Worm (Caenorhabditis elegans) whole organism, mixed stage, embryonic: ENCODE data around the gene str-124.

Source experiments
- M03D4.4 ChIP-seq: sonication (generic microtip); optimal IDR thresholded peaks from 2 replicates; lab custom pipeline; 2017; ENCODE audit warnings: mild to moderate bottlenecking, missing genetic modification characterization, missing compliant biosample characterization
- bed-3 ChIP-seq: fragments of 200-800 bp; sonication (Bioruptor generic); optimal IDR thresholded peaks from 3 replicates; lab custom pipeline; 2018; ENCODE audit warnings: mild to moderate bottlenecking, missing genetic modification characterization, moderate library complexity, missing compliant biosample characterization
- ceh-39 ChIP-seq: fragments of 150-350 bp; optimal IDR thresholded peaks from 2 replicates; lab custom pipeline; 2014; ENCODE audit warnings: missing biosample characterization, missing genetic modification characterization
- ceh-43 ChIP-seq: fragments of 200-800 bp; sonication (Bioruptor generic); optimal IDR thresholded peaks from 2 replicates; lab custom pipeline; 2018; ENCODE audit warnings: mild to moderate bottlenecking, missing genetic modification characterization, moderate library complexity, missing compliant biosample characterization
- ceh-83 ChIP-seq: fragments of 200-800 bp; sonication (Bioruptor generic); optimal IDR thresholded peaks from 2 replicates; lab custom pipeline; 2018; ENCODE audit warnings: mild to moderate bottlenecking, missing genetic modification characterization, missing compliant biosample characterization
- cnd-1 ChIP-seq: fragments of 200-800 bp; sonication (Bioruptor generic); optimal IDR thresholded peaks from 2 replicates; lab custom pipeline; 2018; ENCODE audit warnings: mild to moderate bottlenecking, missing genetic modification characterization, missing compliant biosample characterization
- drap-1 ChIP-seq: fragments of 200-800 bp; sonication (Bioruptor generic); optimal IDR thresholded peaks from 3 replicates; lab custom pipeline; 2018; ENCODE audit warnings: mild to moderate bottlenecking, missing genetic modification characterization, missing compliant biosample characterization
- elt-1 ChIP-seq: sonication (generic microtip); optimal IDR thresholded peaks from 2 replicates; lab custom pipeline; 2017; ENCODE audit warnings: missing genetic modification characterization, mild to moderate bottlenecking, missing compliant biosample characterization, antibody characterized with exemption, moderate library complexity, borderline replicate concordance; ENCODE audit not compliant: insufficient read depth
- elt-3 ChIP-seq: fragments of 150-350 bp; optimal IDR thresholded peaks from 2 replicates; lab custom pipeline; 2014; ENCODE audit warnings: missing biosample characterization, missing genetic modification characterization
- flh-1 ChIP-seq: fragments of 200-800 bp; sonication (Bioruptor generic); optimal IDR thresholded peaks from 2 replicates; lab custom pipeline; 2018; ENCODE audit warnings: mild to moderate bottlenecking, missing genetic modification characterization, moderate library complexity, missing compliant biosample characterization
- ham-2 ChIP-seq: fragments of 200-800 bp; sonication (Bioruptor generic); optimal IDR thresholded peaks from 2 replicates; lab custom pipeline; 2018; ENCODE audit warnings: mild to moderate bottlenecking, missing genetic modification characterization, missing compliant biosample characterization
- hlh-1 ChIP-seq: fragments of 150-350 bp; optimal IDR thresholded peaks from 2 replicates; lab custom pipeline; 2014; ENCODE audit warnings: missing biosample characterization, missing genetic modification reagents, missing genetic modification characterization
- lin-13 ChIP-seq: fragments of 150-350 bp; optimal IDR thresholded peaks from 2 replicates; lab custom pipeline; 2014; ENCODE audit warnings: missing biosample characterization, missing genetic modification characterization
- lin-32 ChIP-seq: fragments of 200-800 bp; sonication (Bioruptor generic); optimal IDR thresholded peaks from 2 replicates; lab custom pipeline; 2018; ENCODE audit warnings: mild to moderate bottlenecking, missing genetic modification characterization, missing compliant biosample characterization
- mab-5 ChIP-seq: fragments of 150-350 bp; optimal IDR thresholded peaks from 2 replicates; lab custom pipeline; 2014; ENCODE audit warnings: missing biosample characterization, missing genetic modification characterization
- mls-2 ChIP-seq: sonication (generic microtip); optimal IDR thresholded peaks from 2 replicates; lab custom pipeline; 2016; ENCODE audit warnings: mild to moderate bottlenecking, missing genetic modification characterization, moderate library complexity, missing compliant biosample characterization
- nhr-12 ChIP-seq: fragments of 150-350 bp; optimal IDR thresholded peaks from 2 replicates; lab custom pipeline; 2014; ENCODE audit warnings: missing biosample characterization, missing genetic modification characterization
- nhr-2 ChIP-seq: fragments of 150-350 bp; optimal IDR thresholded peaks from 2 replicates; lab custom pipeline; 2014; ENCODE audit warnings: missing biosample characterization, missing genetic modification characterization
- nhr-28 ChIP-seq: fragments of 150-350 bp; optimal IDR thresholded peaks from 2 replicates; lab custom pipeline; 2014; ENCODE audit warnings: missing biosample characterization, missing genetic modification characterization
- nhr-76 ChIP-seq: sonication (generic microtip); optimal IDR thresholded peaks from 2 replicates; lab custom pipeline; 2017; ENCODE audit warnings: missing biosample characterization, missing genetic modification characterization
- pha-4 ChIP-seq: fragments of 150-350 bp; optimal IDR thresholded peaks from 2 replicates; lab custom pipeline; 2018; ENCODE audit warnings: missing biosample characterization, missing genetic modification reagents, missing genetic modification characterization
- sem-2 ChIP-seq: fragments of 200-800 bp; sonication (Bioruptor generic); optimal IDR thresholded peaks from 2 replicates; lab custom pipeline; 2018; ENCODE audit warnings: mild to moderate bottlenecking, missing genetic modification characterization, missing compliant biosample characterization
- snpc-4 ChIP-seq: fragments of 150-350 bp; optimal IDR thresholded peaks from 2 replicates; lab custom pipeline; 2014; ENCODE audit warnings: missing biosample characterization, missing genetic modification characterization
- sptf-1 ChIP-seq: sonication (generic microtip); optimal IDR thresholded peaks from 2 replicates; lab custom pipeline; 2017; ENCODE audit warnings: mild to moderate bottlenecking, missing genetic modification characterization, moderate library complexity, missing compliant biosample characterization
- tbx-8 ChIP-seq: fragments of 200-800 bp; sonication (Bioruptor generic); optimal IDR thresholded peaks from 2 replicates; lab custom pipeline; 2018; ENCODE audit warnings: mild to moderate bottlenecking, missing genetic modification characterization, moderate library complexity, missing compliant biosample characterization
- unc-39 ChIP-seq: fragments of 150-350 bp; optimal IDR thresholded peaks from 2 replicates; lab custom pipeline; 2014; ENCODE audit warnings: missing biosample characterization, missing genetic modification characterization
- unc-62 ChIP-seq: fragments of 150-350 bp; optimal IDR thresholded peaks from 2 replicates; lab custom pipeline; 2014; ENCODE audit warnings: missing biosample characterization, missing genetic modification reagents, missing genetic modification characterization
- zip-8 ChIP-seq: fragments of 150-350 bp; optimal IDR thresholded peaks from 2 replicates; lab custom pipeline; 2014; ENCODE audit warnings: missing biosample characterization, missing genetic modification characterization
- ztf-11 ChIP-seq: fragments of 150-350 bp; optimal IDR thresholded peaks from 2 replicates; lab custom pipeline; 2014; ENCODE audit warnings: missing biosample characterization, missing genetic modification characterization

str-124 gene

ce11 chrX:12754043-12754442 is 33.7 kb upstream of the str-124 start:
- TF ChIP-seq bed-3 (GFP tag; lab: Kevin White, UChicago) (no peak), zip-8 (tag; lab: Kevin White, UChicago) (no peak), elt-3 (tag; lab: Kevin White, UChicago) (no peak), sem-2 (GFP tag; lab: Kevin White, UChicago) (no peak), pha-4 (no peak), hlh-1 (tag; lab: Kevin White, UChicago) (no peak), elt-1 (tag; lab: Kevin White, UChicago) (no peak), lin-13 (tag; lab: Kevin White, UChicago) (no peak), ceh-43 (GFP tag; lab: Kevin White, UChicago) (no peak), nhr-28 (tag; lab: Kevin White, UChicago) (no peak), nhr-12 (tag; lab: Kevin White, UChicago) (no peak), ceh-83 (GFP tag; lab: Kevin White, UChicago) (no peak), ceh-39 (no peak), tbx-8 (GFP tag; lab: Kevin White, UChicago) (no peak), ham-2 (no peak), mab-5 (tag; lab: Kevin White, UChicago) (no peak), flh-1 (GFP tag; lab: Kevin White, UChicago) (no peak)

DNA sequence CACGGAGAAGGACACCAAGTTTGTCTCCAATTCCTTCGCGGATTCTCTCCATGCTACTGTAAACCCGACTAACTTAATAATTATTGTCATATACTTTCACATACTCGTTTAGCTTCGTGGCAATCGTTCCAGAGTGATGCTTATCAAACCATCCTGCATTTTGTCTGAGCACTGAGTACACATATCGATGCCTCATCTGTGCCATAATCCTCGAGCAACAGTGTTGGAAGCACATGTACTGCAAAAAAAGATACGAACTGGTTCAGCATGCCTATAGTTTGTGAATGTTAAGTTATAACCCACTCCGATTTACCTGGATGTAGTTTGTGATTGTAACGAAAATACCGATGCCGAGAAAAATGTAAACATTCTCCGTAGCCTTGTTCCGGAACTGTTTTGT is 32.7 kb upstream of the str-124 start:
- TF ChIP-seq sem-2 (GFP tag; lab: Kevin White, UChicago) (no peak), mls-2 (no peak), unc-62 (no peak), drap-1 (no peak), unc-39 (tag; lab: Kevin White, UChicago) (no peak), lin-32 (GFP tag; lab: Kevin White, UChicago) (no peak), ham-2 (no peak)

ce11 chrX:12759010-12759409 is 28.7 kb upstream of the str-124 start:
- no peak for TF ChIP-seq nhr-12 (tag; lab: Kevin White, UChicago)
- TF ChIP-seq nhr-2 (tag; lab: Kevin White, UChicago): no peak
- no peak for TF ChIP-seq sptf-1 (tag; lab: Kevin White, UChicago)
- no peak for TF ChIP-seq ceh-39
- TF ChIP-seq cnd-1: no peak
- no peak for TF ChIP-seq M03D4.4 (tag; lab: Kevin White, UChicago)

DNA sequence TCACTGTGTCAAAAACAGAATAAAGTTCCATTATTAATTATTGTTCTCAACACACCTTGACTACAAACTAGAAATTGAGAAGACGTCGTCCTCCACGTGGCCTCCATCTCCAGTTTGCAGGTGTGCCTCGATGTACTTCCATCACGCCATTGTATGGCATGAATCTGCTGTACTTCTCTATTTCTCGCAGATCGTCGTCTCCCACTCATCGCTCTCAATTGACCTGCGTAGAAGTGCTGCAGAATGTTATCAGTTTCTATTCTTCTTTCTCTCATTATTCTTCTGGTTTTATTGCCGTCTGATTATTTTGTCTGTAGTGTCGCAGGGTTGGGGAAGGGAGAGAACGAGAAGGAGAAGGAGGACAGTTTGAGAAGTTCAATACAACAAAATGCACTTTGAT is 28.1 kb upstream of the str-124 start:
- no peak for TF ChIP-seq drap-1
- TF ChIP-seq flh-1 (GFP tag; lab: Kevin White, UChicago): no peak
- TF ChIP-seq pha-4: no peak
- TF ChIP-seq unc-39 (tag; lab: Kevin White, UChicago): no peak
- TF ChIP-seq mab-5 (tag; lab: Kevin White, UChicago): no peak
- TF ChIP-seq snpc-4 (tag; lab: Kevin White, UChicago): no peak

ce11 chrX:12761295-12761775 is 26.4 kb upstream of the str-124 start:
- no peak for TF ChIP-seq nhr-28 (tag; lab: Kevin White, UChicago)
- no peak for TF ChIP-seq unc-39 (tag; lab: Kevin White, UChicago)
- TF ChIP-seq hlh-1 (tag; lab: Kevin White, UChicago): no peak
- TF ChIP-seq lin-32 (GFP tag; lab: Kevin White, UChicago): no peak
- TF ChIP-seq elt-1 (tag; lab: Kevin White, UChicago): no peak
- no peak for TF ChIP-seq tbx-8 (GFP tag; lab: Kevin White, UChicago)

ce11 chrX:12761778-12762177 is 25.9 kb upstream of the str-124 start, which contains the start of gene cept-1:
TSS of gene cept-1 (plus strand) at chrX:12762078.
- TF ChIP-seq cnd-1: no peak
- no peak for TF ChIP-seq lin-13 (tag; lab: Kevin White, UChicago)
- TF ChIP-seq mab-5 (tag; lab: Kevin White, UChicago): no peak
- TF ChIP-seq zip-8 (tag; lab: Kevin White, UChicago): no peak
- no peak for TF ChIP-seq nhr-2 (tag; lab: Kevin White, UChicago)

DNA sequence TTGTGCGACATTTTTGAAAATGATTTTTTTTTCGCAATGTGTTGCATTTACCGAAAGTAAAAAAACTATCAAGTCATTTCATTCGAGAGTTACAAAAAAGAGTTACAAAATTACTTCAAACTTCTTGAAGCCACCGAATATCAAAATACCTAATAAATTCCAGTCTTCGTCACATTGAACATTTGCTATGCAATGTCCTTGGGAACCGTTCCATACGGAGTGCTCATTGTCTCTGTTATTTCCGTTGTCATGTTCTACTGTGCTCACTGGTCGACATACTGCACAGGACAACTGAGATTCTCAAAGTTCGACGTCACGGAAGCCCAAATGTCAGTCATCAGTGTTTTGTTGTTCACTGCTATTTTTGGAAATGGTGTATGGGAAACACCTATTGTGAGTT is 23.7 kb upstream of the str-124 start:
- TF ChIP-seq flh-1 (GFP tag; lab: Kevin White, UChicago) (no peak), nhr-76 (tag; lab: Kevin White, UChicago) (no peak), mab-5 (tag; lab: Kevin White, UChicago) (no peak), lin-32 (GFP tag; lab: Kevin White, UChicago) (no peak), unc-62 (no peak), ceh-39 (no peak), ztf-11 (tag; lab: Kevin White, UChicago) (no peak), sem-2 (GFP tag; lab: Kevin White, UChicago) (no peak), ceh-43 (GFP tag; lab: Kevin White, UChicago) (no peak), zip-8 (tag; lab: Kevin White, UChicago) (no peak), nhr-28 (tag; lab: Kevin White, UChicago) (no peak), ceh-83 (GFP tag; lab: Kevin White, UChicago) (no peak), tbx-8 (GFP tag; lab: Kevin White, UChicago) (no peak)
